Fruit fly (Drosophila melanogaster): ENCODE data around the gene mtSSB.

The mtSSB gene

dm6 chr3R:16214474-16215318 lies 9.6 kb upstream of the mtSSB start (continued):
- TF ChIP-seq sr (GFP tag; IDR thresholded peaks at IDR 0.05) = 0 out of 3 replicates have a peak, but pooled peaks have one; percentile 9
- TF ChIP-seq CG30020 (tag; optimal IDR thresholded peaks at IDR 0.05) = no peak
- peak; percentile 70 for TF ChIP-seq CG11504 (tag; optimal IDR thresholded peaks at IDR 0.05)
- TF ChIP-seq Atf3 (GFP tag; optimal IDR thresholded peaks at IDR 0.05) = no peak
- no peak for TF ChIP-seq bab2 (GFP tag; optimal IDR thresholded peaks at IDR 0.05)
- TF ChIP-seq Sox100B (GFP tag; optimal IDR thresholded peaks at IDR 0.05) = peak; percentile 61
- no peak for TF ChIP-seq emc (GFP tag; optimal IDR thresholded peaks at IDR 0.05)
- TF ChIP-seq her (GFP tag; optimal IDR thresholded peaks at IDR 0.05) = no peak
- no peak for TF ChIP-seq CG42726 (GFP tag; IDR thresholded peaks at IDR 0.05; ENCODE audit: partially characterized antibody)
- peak; percentile 80 for TF ChIP-seq CG17361 (GFP tag; IDR thresholded peaks at IDR 0.05)
- TF ChIP-seq CG10209 (GFP tag; optimal IDR thresholded peaks at IDR 0.05) = peak; percentile 41
- TF ChIP-seq exex (tag; optimal IDR thresholded peaks at IDR 0.05) = no peak
- TF ChIP-seq CG9609 (GFP tag; optimal IDR thresholded peaks at IDR 0.05) = no peak
- TF ChIP-seq btn (GFP tag; optimal IDR thresholded peaks at IDR 0.05) = no peak
- TF ChIP-seq pho (GFP tag; optimal IDR thresholded peaks at IDR 0.05) = peak; percentile 9
- no peak for TF ChIP-seq Fer2 (tag; optimal IDR thresholded peaks at IDR 0.05)
- peak; percentile 46 for TF ChIP-seq CG6765 (GFP tag; optimal IDR thresholded peaks at IDR 0.05)
- peak; percentile 34 for TF ChIP-seq Hr3 (GFP tag; optimal IDR thresholded peaks at IDR 0.05)
- TF ChIP-seq lab (GFP tag; optimal IDR thresholded peaks at IDR 0.05) = peak; percentile 37
- peak; percentile 36 for TF ChIP-seq cg (GFP tag; optimal IDR thresholded peaks at IDR 0.05)
- no peak for TF ChIP-seq caup (GFP tag; optimal IDR thresholded peaks at IDR 0.05; ENCODE audit: severe bottlenecking)
- TF ChIP-seq Optix (GFP tag; IDR thresholded peaks at IDR 0.05) = no peak
- TF ChIP-seq CG7556 (GFP tag; optimal IDR thresholded peaks at IDR 0.05) = peak; percentile 87
- peak in 1 of 2 experiments; percentile 16 for TF ChIP-seq Pdp1 (GFP tag; optimal IDR thresholded peaks at IDR 0.05)
- no peak for TF ChIP-seq Abd-B (GFP tag; optimal IDR thresholded peaks at IDR 0.05)
- TF ChIP-seq CG30431 (GFP tag; optimal IDR thresholded peaks at IDR 0.05) = no peak
- peak; percentile 23 for TF ChIP-seq CG2712 (tag; optimal IDR thresholded peaks at IDR 0.05)
- TF ChIP-seq PHDP (tag; optimal IDR thresholded peaks at IDR 0.05) = peak; percentile 31
- TF ChIP-seq Sox102F (GFP tag; optimal IDR thresholded peaks at IDR 0.05) = peak; percentile 42
- no peak for TF ChIP-seq GATAe (GFP tag; conservative IDR thresholded peaks at IDR 0.05)
- peak; percentile 41 for TF ChIP-seq CG6854 (GFP tag; optimal IDR thresholded peaks at IDR 0.05)
- TF ChIP-seq CG18262 (tag; optimal IDR thresholded peaks at IDR 0.05) = peak; percentile 49
- TF ChIP-seq eyg (GFP tag; optimal IDR thresholded peaks at IDR 0.05) = no peak
- peak in 1 of 2 experiments; percentile 0 for TF ChIP-seq chif (GFP tag; optimal IDR thresholded peaks at IDR 0.05)
- no peak for TF ChIP-seq gce (GFP tag; IDR thresholded peaks at IDR 0.05)
- no peak for TF ChIP-seq CG1792 (GFP tag; optimal IDR thresholded peaks at IDR 0.05)
- TF ChIP-seq Ssrp (tag; optimal IDR thresholded peaks at IDR 0.05) = peak; percentile 10
- TF ChIP-seq yki (optimal IDR thresholded peaks at IDR 0.05) = no peak
- peak; percentile 55 for TF ChIP-seq tio (GFP tag; optimal IDR thresholded peaks at IDR 0.05)
- peak; percentile 79 for TF ChIP-seq CG8478 (optimal IDR thresholded peaks at IDR 0.05)
- TF ChIP-seq chinmo (GFP tag; IDR thresholded peaks at IDR 0.05; ENCODE audit: partially characterized antibody) = 0 out of 4 replicates have a peak, but pooled peaks have one; percentile 50
- TF ChIP-seq slbo (GFP tag; IDR thresholded peaks at IDR 0.05) = peak; percentile 31
- no peak for TF ChIP-seq CG4404 (GFP tag; IDR thresholded peaks at IDR 0.05)
- TF ChIP-seq CG7963 (GFP tag; IDR thresholded peaks at IDR 0.05; ENCODE audit: partially characterized antibody) = no peak
- peak; percentile 71 for TF ChIP-seq CG13894 (tag; optimal IDR thresholded peaks at IDR 0.05)
- no peak for TF ChIP-seq CG14710 (tag; optimal IDR thresholded peaks at IDR 0.05)
- peak; percentile 50 for TF ChIP-seq dmrt99B (tag; optimal IDR thresholded peaks at IDR 0.05)
- TF ChIP-seq so (GFP tag; IDR thresholded peaks at IDR 0.05) = no peak
- no peak for TF ChIP-seq Vsx1 (GFP tag; optimal IDR thresholded peaks at IDR 0.05)

Measured in whole organism, embryonic.